Fruit fly (Drosophila melanogaster): ENCODE data around the gene CG16956.

The CG16956 gene

dm6 chr2L:13412219-13412618, 2.2 kb downstream of the CG16956 start, which contains the start of gene Flad2:
Gene Flad2 (plus strand): TSS chr2L:13412519.
- TF ChIP-seq h (optimal IDR thresholded peaks at IDR 0.05) = no peak
- TF ChIP-seq Sin3A (optimal IDR thresholded peaks at IDR 0.05) = no peak

dm6 chr2L:13411566-13411965, 2.8 kb downstream of the CG16956 start, which contains the start of gene Vm34Ca:
Gene Vm34Ca (minus strand): TSS chr2L:13411631.
- no peak for TF ChIP-seq ttk (optimal IDR thresholded peaks at IDR 0.05)
- TF ChIP-seq h (optimal IDR thresholded peaks at IDR 0.05) = no peak
- TF ChIP-seq Myc (optimal IDR thresholded peaks at IDR 0.05) = no peak
- no peak for TF ChIP-seq insv (optimal IDR thresholded peaks at IDR 0.05)
- no peak for TF ChIP-seq psq (optimal IDR thresholded peaks at IDR 0.05)
- TF ChIP-seq Sin3A (optimal IDR thresholded peaks at IDR 0.05) = no peak

- no peak for TF ChIP-seq ttk (optimal IDR thresholded peaks at IDR 0.05)
- no peak for TF ChIP-seq insv (optimal IDR thresholded peaks at IDR 0.05)
- no peak for TF ChIP-seq Sin3A (optimal IDR thresholded peaks at IDR 0.05)
- TF ChIP-seq h (optimal IDR thresholded peaks at IDR 0.05) = no peak
Observed at dm6 chr2L:13399565-13399964, 14.8 kb downstream of the CG16956 start.

DNA sequence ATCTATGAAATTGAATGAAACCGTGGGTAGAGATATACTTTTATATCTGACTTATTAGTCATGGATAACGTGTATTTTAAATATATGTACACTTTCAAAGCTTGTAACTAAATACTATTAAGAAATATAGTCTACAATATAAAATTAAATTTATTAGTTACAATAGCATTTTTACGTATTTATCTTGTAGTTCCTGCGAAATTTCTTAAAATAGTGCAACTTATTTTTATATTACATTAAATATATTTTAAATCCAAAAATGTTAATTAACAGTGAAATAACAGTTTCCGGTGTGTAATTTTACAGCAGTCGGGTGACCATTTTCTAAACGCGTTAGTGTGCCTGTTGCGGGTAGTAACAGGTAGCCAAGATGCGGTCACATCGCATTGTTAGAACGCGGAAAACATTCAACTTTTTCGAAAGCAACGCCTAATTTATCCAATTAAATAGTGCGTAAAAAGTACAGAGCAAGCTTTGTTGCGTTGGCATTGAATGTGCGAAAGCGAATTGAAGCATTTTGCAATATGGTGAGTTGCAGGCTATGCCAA, 15.7 kb downstream of the CG16956 start, which contains the start of the genes CG10859 and CG7110:
CG10859 (minus strand) TSS at position 51 of the 548 bp plus-strand sequence.
CG7110 (plus strand) TSS at position 378 of the 548 bp plus-strand sequence.
- no peak for TF ChIP-seq insv (optimal IDR thresholded peaks at IDR 0.05)
- no peak for TF ChIP-seq ttk (optimal IDR thresholded peaks at IDR 0.05)
- TF ChIP-seq Myc (optimal IDR thresholded peaks at IDR 0.05) = no peak
- TF ChIP-seq h (optimal IDR thresholded peaks at IDR 0.05) = no peak
- TF ChIP-seq Sin3A (optimal IDR thresholded peaks at IDR 0.05) = no peak
- no peak for TF ChIP-seq psq (optimal IDR thresholded peaks at IDR 0.05)

DNA sequence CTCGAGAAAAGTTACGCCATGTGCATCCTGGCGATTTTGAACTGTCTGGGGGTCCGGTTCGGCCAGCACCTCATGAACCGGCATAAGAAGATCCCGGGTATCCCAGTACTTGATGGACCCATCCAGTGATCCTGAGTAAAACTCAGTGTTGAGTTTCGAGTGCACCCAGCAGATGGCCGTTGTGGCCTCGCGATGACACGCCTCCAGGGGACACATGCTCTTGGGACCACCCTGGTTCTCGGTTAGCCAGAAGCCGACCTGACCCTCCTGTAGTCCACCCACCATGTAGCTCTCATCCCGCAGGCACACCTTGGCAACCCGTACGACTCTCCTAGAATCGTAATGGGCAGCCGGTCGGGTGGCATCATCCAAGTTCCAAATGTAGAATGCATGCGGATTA, 17.0 kb downstream of the CG16956 start:
- no peak for TF ChIP-seq Myc (optimal IDR thresholded peaks at IDR 0.05)
- TF ChIP-seq h (optimal IDR thresholded peaks at IDR 0.05) = no peak
- TF ChIP-seq insv (optimal IDR thresholded peaks at IDR 0.05) = no peak
- peak; percentile 91 for TF ChIP-seq ttk (optimal IDR thresholded peaks at IDR 0.05)
- no peak for TF ChIP-seq psq (optimal IDR thresholded peaks at IDR 0.05)

- TF ChIP-seq ttk (optimal IDR thresholded peaks at IDR 0.05) (no peak), Myc (optimal IDR thresholded peaks at IDR 0.05) (no peak), h (optimal IDR thresholded peaks at IDR 0.05) (no peak), insv (optimal IDR thresholded peaks at IDR 0.05) (no peak), psq (optimal IDR thresholded peaks at IDR 0.05) (no peak), Sin3A (optimal IDR thresholded peaks at IDR 0.05) (no peak)
Observed at dm6 chr2L:13396084-13396483, 18.3 kb downstream of the CG16956 start, which contains the start of gene CG16957. Gene CG16957 (minus strand): TSS chr2L:13396184.

dm6 chr2L:13394903-13395302, 19.5 kb downstream of the CG16956 start, which contains the start of gene RpL24:
Gene RpL24 (minus strand): TSS chr2L:13395131.
- TF ChIP-seq insv (optimal IDR thresholded peaks at IDR 0.05) = no peak

DNA sequence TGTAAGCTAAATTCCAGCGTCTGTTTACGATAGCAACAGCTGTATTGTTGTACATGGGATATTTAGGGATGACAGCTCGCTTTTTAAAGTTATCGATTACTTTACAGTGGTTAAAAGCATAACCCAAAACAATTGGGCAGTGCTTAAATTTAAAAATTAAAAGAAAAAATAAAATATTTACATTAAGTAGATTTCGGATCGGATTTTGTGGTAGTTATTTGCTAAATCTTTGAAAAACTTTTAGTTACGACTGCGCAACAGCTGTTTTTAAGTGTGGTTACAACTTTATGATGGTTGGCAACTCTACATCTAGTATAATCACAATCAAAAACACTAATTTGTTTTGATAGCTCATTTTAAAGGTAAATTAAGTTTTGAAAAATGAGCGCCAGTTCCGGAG, 27.1 kb downstream of the CG16956 start, which contains the start of the genes Ing5 and CG7099:
Ing5 (minus strand) TSS at position 58 of the 400 bp plus-strand sequence.
CG7099 (plus strand) TSS at position 317 of the 400 bp plus-strand sequence.
- TF ChIP-seq h (optimal IDR thresholded peaks at IDR 0.05) = no peak

DNA sequence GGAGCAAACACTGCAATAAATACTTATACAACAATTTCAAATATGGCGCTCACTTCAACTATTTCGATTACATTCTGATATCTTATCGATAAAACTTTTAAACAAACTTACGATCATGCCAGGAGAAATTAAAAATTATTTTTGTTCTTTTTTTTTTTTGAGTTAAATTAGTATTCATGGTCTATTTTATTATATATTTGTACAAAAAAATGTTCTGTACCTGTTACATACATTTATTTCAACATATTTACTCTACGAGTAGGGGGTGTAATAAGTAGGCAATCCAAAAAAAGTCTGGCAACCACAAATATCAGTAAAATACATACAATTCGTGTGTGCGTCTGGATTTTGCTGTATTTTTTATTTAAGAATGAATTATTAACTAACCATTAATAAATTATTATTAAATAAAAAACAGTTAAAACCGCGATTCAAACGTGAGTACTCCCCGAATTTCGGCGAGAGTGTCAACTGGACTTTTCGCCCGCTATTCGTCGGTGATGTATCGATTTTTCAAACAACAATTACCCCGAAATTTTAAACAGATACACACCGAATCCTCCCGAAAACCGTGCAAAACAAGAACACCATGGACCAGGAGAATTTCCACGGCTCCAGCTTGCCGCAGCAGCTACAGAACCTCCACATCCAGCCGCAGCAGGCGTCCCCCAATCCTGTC, 31.9 kb downstream of the CG16956 start, which contains the start of gene loqs:
loqs (plus strand) TSS at position 302 of the 679 bp plus-strand sequence.
- TF ChIP-seq Sin3A (optimal IDR thresholded peaks at IDR 0.05) (no peak), ttk (optimal IDR thresholded peaks at IDR 0.05) (no peak), Myc (optimal IDR thresholded peaks at IDR 0.05) (no peak), psq (optimal IDR thresholded peaks at IDR 0.05) (no peak), h (optimal IDR thresholded peaks at IDR 0.05) (no peak), insv (optimal IDR thresholded peaks at IDR 0.05) (no peak)

- peak; percentile 51 for TF ChIP-seq Sin3A (optimal IDR thresholded peaks at IDR 0.05)
- TF ChIP-seq h (optimal IDR thresholded peaks at IDR 0.05) = no peak
Observed at dm6 chr2L:13378488-13378964, 35.8 kb downstream of the CG16956 start, which contains the start of the genes CG9302 and beta'COP. Gene CG9302 (minus strand): TSS chr2L:13378538. Gene beta'COP (plus strand): TSS chr2L:13378902.

dm6 chr2L:13376086-13376485, 38.3 kb downstream of the CG16956 start:
- TF ChIP-seq ttk (optimal IDR thresholded peaks at IDR 0.05) (no peak), h (optimal IDR thresholded peaks at IDR 0.05) (no peak), psq (optimal IDR thresholded peaks at IDR 0.05) (no peak), Myc (optimal IDR thresholded peaks at IDR 0.05) (no peak), insv (optimal IDR thresholded peaks at IDR 0.05) (no peak), Sin3A (optimal IDR thresholded peaks at IDR 0.05) (no peak)

DNA sequence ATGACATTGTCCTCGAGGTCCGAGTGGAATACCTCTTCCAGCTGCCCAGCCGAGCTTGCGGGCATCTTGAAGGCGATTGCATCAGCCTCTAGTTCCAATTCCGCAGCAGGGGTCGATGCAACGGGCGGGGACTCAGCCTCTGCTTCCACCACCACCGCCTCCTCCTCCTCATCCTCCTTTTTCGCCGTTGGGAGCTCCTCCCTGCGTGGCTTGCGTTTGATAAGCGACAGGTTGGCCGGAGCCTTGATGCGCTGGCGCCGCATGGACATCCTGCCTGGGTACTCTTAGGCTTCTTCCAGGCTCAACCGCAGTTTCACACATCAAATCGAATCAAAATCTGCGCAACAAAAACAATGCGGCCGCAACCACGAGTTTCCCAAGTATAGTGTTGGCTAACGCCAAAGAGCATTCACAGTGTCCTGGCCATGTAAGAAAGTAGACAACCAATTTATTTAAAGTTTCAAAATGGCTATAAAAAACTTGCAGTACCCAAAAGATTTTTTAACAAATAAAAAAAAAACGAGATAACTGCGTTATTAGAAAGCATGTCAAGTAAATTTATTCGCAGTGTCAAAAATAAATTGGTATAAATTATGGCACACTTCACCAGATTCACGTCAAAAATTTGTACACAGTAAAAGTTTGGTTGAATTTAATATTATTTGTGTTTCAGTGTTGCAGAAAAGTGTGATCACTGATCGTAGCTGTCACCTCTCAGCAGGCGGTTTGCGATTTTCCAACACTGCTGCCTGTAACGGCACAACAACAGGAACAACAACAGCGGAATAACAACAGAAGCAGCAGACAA, 40.7 kb downstream of the CG16956 start, which contains the start of the genes Bdp1 and CG6565:
Bdp1 (minus strand) TSS at position 456 of the 808 bp plus-strand sequence.
CG6565 (plus strand) TSS at position 585 of the 808 bp plus-strand sequence.
- no peak for TF ChIP-seq psq (optimal IDR thresholded peaks at IDR 0.05)
- TF ChIP-seq Myc (optimal IDR thresholded peaks at IDR 0.05) = no peak
- TF ChIP-seq Sin3A (optimal IDR thresholded peaks at IDR 0.05) = no peak
- no peak for TF ChIP-seq ttk (optimal IDR thresholded peaks at IDR 0.05)
- TF ChIP-seq insv (optimal IDR thresholded peaks at IDR 0.05) = no peak
- no peak for TF ChIP-seq h (optimal IDR thresholded peaks at IDR 0.05)
